Fruit fly (Drosophila melanogaster) whole organism, embryonic: ENCODE results near the gene CG14205.

ENCODE experiments used
- ATbp ChIP-seq: fragments of 200-800 bp; sonication (Bioruptor generic); optimal IDR thresholded peaks from 2 replicates; lab custom pipeline; 2017; ENCODE audit warnings: missing biosample characterization, mild to moderate bottlenecking, missing genetic modification characterization, missing genetic modification reagents
- CG10274 ChIP-seq: fragments of 200-800 bp; sonication (Bioruptor generic); optimal IDR thresholded peaks from 3 replicates; lab custom pipeline; 2017; ENCODE audit warnings: missing biosample characterization, mild to moderate bottlenecking, missing genetic modification characterization
- CG12104 ChIP-seq: fragments of 200-800 bp; sonication (Bioruptor generic); optimal IDR thresholded peaks from 3 replicates; lab custom pipeline; 2016; ENCODE audit warnings: missing biosample characterization, missing genetic modification characterization
- CG12391 ChIP-seq: fragments of 200-800 bp; sonication (Bioruptor generic); optimal IDR thresholded peaks from 3 replicates; lab custom pipeline; 2018; ENCODE audit warnings: missing biosample characterization, mild to moderate bottlenecking, missing genetic modification characterization, moderate library complexity
- CG13424 ChIP-seq: fragments of 200-800 bp; sonication (Bioruptor generic); optimal IDR thresholded peaks from 2 replicates; lab custom pipeline; 2019; ENCODE audit warnings: missing biosample characterization, mild to moderate bottlenecking, missing genetic modification characterization, moderate library complexity
- CG15269 ChIP-seq: fragments of 200-800 bp; sonication (Bioruptor generic); optimal IDR thresholded peaks from 2 replicates; lab custom pipeline; 2018; ENCODE audit warnings: missing biosample characterization, mild to moderate bottlenecking, missing genetic modification characterization, moderate library complexity
- CG1832 ChIP-seq: fragments of 200-800 bp; sonication (Bioruptor generic); optimal IDR thresholded peaks from 2 replicates; lab custom pipeline; 2017; ENCODE audit warnings: missing biosample characterization, mild to moderate bottlenecking, missing genetic modification characterization, inconsistent platforms
- CG2678 ChIP-seq: fragments of 200-800 bp; sonication (Bioruptor generic); optimal IDR thresholded peaks from 3 replicates; lab custom pipeline; 2019; ENCODE audit warnings: missing biosample characterization, mild to moderate bottlenecking, missing genetic modification characterization, moderate library complexity
- CG2712 ChIP-seq: fragments of 200-800 bp; optimal IDR thresholded peaks from 3 replicates; lab custom pipeline; 2019; ENCODE audit warnings: missing biosample characterization, mild to moderate bottlenecking, missing genetic modification characterization, moderate library complexity
- CG30020 ChIP-seq: fragments of 200-800 bp; optimal IDR thresholded peaks from 2 replicates; lab custom pipeline; 2019; ENCODE audit warnings: missing biosample characterization, mild to moderate bottlenecking, missing genetic modification characterization, moderate library complexity
- CG30431 ChIP-seq: fragments of 200-800 bp; sonication (Bioruptor generic); optimal IDR thresholded peaks from 2 replicates; lab custom pipeline; 2017; ENCODE audit warnings: missing biosample characterization, missing genetic modification characterization
- CG3838 ChIP-seq: fragments of 200-800 bp; sonication (Bioruptor generic); optimal IDR thresholded peaks from 3 replicates; lab custom pipeline; 2016; ENCODE audit warnings: missing biosample characterization, missing genetic modification characterization
- CG3995 ChIP-seq: fragments of 200-800 bp; sonication (Bioruptor generic); optimal IDR thresholded peaks from 3 replicates; lab custom pipeline; 2016; ENCODE audit warnings: missing biosample characterization, missing genetic modification characterization
- CG43689 ChIP-seq: fragments of 200-800 bp; sonication (Bioruptor generic); IDR thresholded peaks from 2 replicates; pipeline ENCODE4 v1.3.6; 2022; ENCODE audit warnings: missing biosample characterization, missing genetic modification characterization
- CG4424 ChIP-seq: fragments of 200-800 bp; sonication (Bioruptor generic); optimal IDR thresholded peaks from 3 replicates; lab custom pipeline; 2016; ENCODE audit warnings: missing biosample characterization, missing genetic modification characterization
- CG6683 ChIP-seq: fragments of 200-800 bp; sonication (Bioruptor generic); optimal IDR thresholded peaks from 2 replicates; lab custom pipeline; 2017; ENCODE audit warnings: missing biosample characterization, mild to moderate bottlenecking, missing genetic modification characterization, missing genetic modification reagents
- CG7839 ChIP-seq: fragments of 200-800 bp; sonication (Bioruptor generic); optimal IDR thresholded peaks from 3 replicates; lab custom pipeline; 2018; ENCODE audit warnings: missing biosample characterization, mild to moderate bottlenecking, missing genetic modification characterization, moderate library complexity
- CG9215 ChIP-seq: fragments of 200-800 bp; sonication (Bioruptor generic); IDR thresholded peaks from 2 replicates; pipeline ENCODE4 v1.3.6; 2022; ENCODE audit warnings: missing biosample characterization, missing genetic modification characterization
- CkIIα-i1 ChIP-seq: fragments of 200-800 bp; sonication (Bioruptor generic); IDR thresholded peaks from 2 replicates; pipeline ENCODE4 v1.3.6; 2022; ENCODE audit warnings: missing biosample characterization, missing genetic modification characterization
- Dfd ChIP-seq, 2 experiments: fragments of >200 bp; optimal IDR thresholded peaks; 2 replicates each; lab custom pipeline; 2017; ENCODE audit warnings: missing biosample characterization in 2 of 2, missing genetic modification characterization in 2 of 2
- Drgx ChIP-seq: fragments of 200-800 bp; sonication (Bioruptor generic); IDR thresholded peaks from 2 replicates; pipeline ENCODE4 v1.3.6; 2022; ENCODE audit warnings: missing biosample characterization, missing genetic modification characterization
- HHEX ChIP-seq: fragments of 200-800 bp; sonication (Bioruptor generic); optimal IDR thresholded peaks from 3 replicates; lab custom pipeline; 2017; ENCODE audit warnings: missing biosample characterization, mild to moderate bottlenecking, missing genetic modification characterization, missing genetic modification reagents
- HLH3B ChIP-seq: fragments of 200-800 bp; sonication (Bioruptor generic); IDR thresholded peaks from 2 replicates; pipeline ENCODE4 v1.3.6; 2022; ENCODE audit warnings: missing biosample characterization, missing genetic modification characterization
- HLH4C ChIP-seq: fragments of 200-800 bp; sonication (Bioruptor generic); IDR thresholded peaks from 3 replicates; pipeline ENCODE4 v1.3.6; 2022; ENCODE audit warnings: missing biosample characterization, missing genetic modification characterization; ENCODE audit not compliant: partially characterized antibody
- Kr ChIP-seq: fragments of 200-800 bp; sonication (Bioruptor generic); optimal IDR thresholded peaks from 2 replicates; lab custom pipeline; 2017; ENCODE audit warnings: missing biosample characterization, mild to moderate bottlenecking, missing genetic modification characterization
- Mes4 ChIP-seq: fragments of 200-800 bp; sonication (Bioruptor generic); optimal IDR thresholded peaks from 2 replicates; lab custom pipeline; 2016; ENCODE audit warnings: missing biosample characterization, missing genetic modification characterization
- Nf-YB ChIP-seq: fragments of 200-800 bp; sonication (Bioruptor generic); optimal IDR thresholded peaks from 3 replicates; lab custom pipeline; 2019; ENCODE audit warnings: missing biosample characterization, mild to moderate bottlenecking, missing genetic modification characterization, moderate library complexity
- Nf-YC ChIP-seq: fragments of 200-800 bp; optimal IDR thresholded peaks from 3 replicates; lab custom pipeline; 2019; ENCODE audit warnings: missing biosample characterization, mild to moderate bottlenecking, missing genetic modification characterization, moderate library complexity
- NfI ChIP-seq: fragments of 200-800 bp; sonication (Bioruptor generic); optimal IDR thresholded peaks from 3 replicates; lab custom pipeline; 2018; ENCODE audit warnings: missing biosample characterization, mild to moderate bottlenecking, missing genetic modification characterization, moderate library complexity
- Opbp ChIP-seq: fragments of 200-800 bp; sonication (Bioruptor generic); IDR thresholded peaks from 3 replicates; pipeline ENCODE4 v1.3.6; 2022; ENCODE audit warnings: missing biosample characterization, missing genetic modification characterization; ENCODE audit not compliant: partially characterized antibody
- Optix ChIP-seq: fragments of 200-800 bp; sonication (Bioruptor generic); IDR thresholded peaks from 3 replicates; pipeline ENCODE4 v1.3.6; 2022; ENCODE audit warnings: missing biosample characterization, missing genetic modification characterization
- Side ChIP-seq: fragments of 200-800 bp; sonication (Bioruptor generic); optimal IDR thresholded peaks from 2 replicates; lab custom pipeline; 2016; ENCODE audit warnings: missing biosample characterization, missing genetic modification characterization
- Tbp ChIP-seq: fragments of >200 bp; optimal IDR thresholded peaks from 2 replicates; lab custom pipeline; 2018; ENCODE audit warnings: missing biosample characterization, missing genetic modification characterization
- Trl ChIP-seq, 3 experiments: fragments of >200 bp in 2 of 3; fragments of 200-800 bp in 1 of 3; sonication (Bioruptor generic) in 1 of 3; optimal IDR thresholded peaks; 2 replicates in 1 of 3; 3 replicates in 2 of 3; lab custom pipeline; 2016 to 2017; ENCODE audit warnings: missing biosample characterization in 1 of 3, missing genetic modification characterization in 1 of 3
- Vsx1 ChIP-seq: fragments of 200-800 bp; sonication (Bioruptor generic); optimal IDR thresholded peaks from 2 replicates; lab custom pipeline; 2017; ENCODE audit warnings: missing biosample characterization, mild to moderate bottlenecking, missing genetic modification characterization, missing genetic modification reagents
- ash1 ChIP-seq: fragments of 200-800 bp; sonication (Bioruptor generic); optimal IDR thresholded peaks from 2 replicates; lab custom pipeline; 2018; ENCODE audit warnings: missing biosample characterization, mild to moderate bottlenecking, missing genetic modification characterization
- cas ChIP-seq: fragments of 200-800 bp; sonication (Bioruptor generic); IDR thresholded peaks from 2 replicates; pipeline ENCODE4 v1.3.6; 2022; ENCODE audit warnings: missing biosample characterization, missing genetic modification characterization
- gcm ChIP-seq: fragments of 200-800 bp; sonication (Bioruptor generic); optimal IDR thresholded peaks from 2 replicates; lab custom pipeline; 2019; ENCODE audit warnings: missing biosample characterization, mild to moderate bottlenecking, missing genetic modification characterization, moderate library complexity
- gro ChIP-seq: fragments of 200-800 bp; sonication (Bioruptor generic); optimal IDR thresholded peaks from 2 replicates; lab custom pipeline; 2016; ENCODE audit warnings: missing biosample characterization, missing genetic modification characterization
- gsb ChIP-seq: fragments of 200-800 bp; sonication (Bioruptor generic); IDR thresholded peaks from 2 replicates; pipeline ENCODE4 v1.3.6; 2022; ENCODE audit warnings: missing biosample characterization, missing genetic modification characterization
- lilli ChIP-seq: fragments of 200-800 bp; sonication (Bioruptor generic); optimal IDR thresholded peaks from 3 replicates; lab custom pipeline; 2016; ENCODE audit warnings: missing biosample characterization, missing genetic modification characterization
- maf-S ChIP-seq: fragments of 200-800 bp; sonication (Bioruptor generic); optimal IDR thresholded peaks from 2 replicates; lab custom pipeline; 2016; ENCODE audit warnings: missing biosample characterization, missing genetic modification characterization
- otp ChIP-seq: fragments of 200-800 bp; sonication (Bioruptor generic); IDR thresholded peaks from 3 replicates; pipeline ENCODE4, ENCODE4 v1.3.6; 2022; ENCODE audit warnings: missing biosample characterization, missing genetic modification characterization
- phol ChIP-seq: fragments of 200-800 bp; sonication (Bioruptor generic); optimal IDR thresholded peaks from 3 replicates; lab custom pipeline; 2018; ENCODE audit warnings: missing biosample characterization, mild to moderate bottlenecking, missing genetic modification characterization, moderate library complexity
- rib ChIP-seq: fragments of 200-800 bp; sonication (Bioruptor generic); IDR thresholded peaks from 2 replicates; pipeline ENCODE4 v1.3.6; 2022; ENCODE audit warnings: missing biosample characterization, missing genetic modification characterization
- row ChIP-seq: fragments of 200-800 bp; sonication (Bioruptor generic); IDR thresholded peaks from 3 replicates; pipeline ENCODE4 v1.3.6; 2022; ENCODE audit warnings: missing biosample characterization, missing genetic modification characterization
- tup ChIP-seq: fragments of 200-800 bp; sonication (Bioruptor generic); optimal IDR thresholded peaks from 2 replicates; lab custom pipeline; 2016; ENCODE audit warnings: missing biosample characterization, mild to moderate bottlenecking, missing genetic modification characterization, moderate library complexity
- unpg ChIP-seq: fragments of 200-800 bp; sonication (Bioruptor generic); optimal IDR thresholded peaks from 3 replicates; lab custom pipeline; 2018; ENCODE audit warnings: missing biosample characterization, mild to moderate bottlenecking, missing genetic modification characterization, moderate library complexity
- wdn ChIP-seq: fragments of 200-800 bp; sonication (Bioruptor generic); IDR thresholded peaks from 2 replicates; pipeline ENCODE4 v1.3.6; 2022; ENCODE audit warnings: missing biosample characterization, missing genetic modification characterization
- wek ChIP-seq: fragments of 200-800 bp; sonication (Bioruptor generic); optimal IDR thresholded peaks from 3 replicates; lab custom pipeline; 2018; ENCODE audit warnings: missing biosample characterization, mild to moderate bottlenecking, missing genetic modification characterization, moderate library complexity

CG14205 gene

dm6 chrX:19613473-19613872 is 21.1 kb downstream of the CG14205 start:
- TF ChIP-seq wdn (GFP tag; lab: Robert Waterston, UW) = no peak
- TF ChIP-seq phol = peak; percentile 31
- 0 out of 2 replicates have a peak, but pooled peaks have one; percentile 9 for TF ChIP-seq gsb
- TF ChIP-seq gcm (GFP tag; lab: Kevin White, UChicago) = peak; percentile 69
- no peak for TF ChIP-seq CkIIα-i1 (GFP tag; lab: Robert Waterston, UW)
- no peak for TF ChIP-seq Drgx (GFP tag; lab: Robert Waterston, UW)
- TF ChIP-seq wek (GFP tag; lab: Kevin White, UChicago) = peak; percentile 79
- TF ChIP-seq HLH4C = 0 out of 3 replicates have a peak, but pooled peaks have one; percentile 43
- TF ChIP-seq CG9215 = no peak
- peak; percentile 59; the same call in 1 of the 3 replicates for TF ChIP-seq otp (GFP tag; lab: Robert Waterston, UW)
- no peak for TF ChIP-seq CG2678 (tag; lab: Kevin White, UChicago)
- TF ChIP-seq Optix (GFP tag; lab: Robert Waterston, UW) = no peak
- peak; percentile 78 for TF ChIP-seq NfI (GFP tag; lab: Kevin White, UChicago)
- peak; percentile 60 for TF ChIP-seq unpg (GFP tag; lab: Kevin White, UChicago)
- TF ChIP-seq CG30431 = no peak
- TF ChIP-seq CG13424 (tag; lab: Kevin White, UChicago) = peak; percentile 20
- TF ChIP-seq ATbp (GFP tag; lab: Kevin White, UChicago) = peak; percentile 60
- TF ChIP-seq CG6683 (GFP tag; lab: Kevin White, UChicago) = peak; percentile 60
- TF ChIP-seq rib (GFP tag; lab: Robert Waterston, UW) = no peak
- peak; percentile 51 for TF ChIP-seq Side
- no peak for TF ChIP-seq Trl (optimal IDR thresholded peaks at IDR 0.05; lab: Kevin White, UChicago)
- TF ChIP-seq Trl (GFP tag; optimal IDR thresholded peaks at IDR 0.05; lab: Kevin White, UChicago) = no peak
- TF ChIP-seq CG3838 (GFP tag; lab: Kevin White, UChicago) = no peak
- TF ChIP-seq HHEX (GFP tag; lab: Kevin White, UChicago) = peak; percentile 64
- TF ChIP-seq Mes4 (GFP tag; lab: Kevin White, UChicago) = peak; percentile 61
- no peak for TF ChIP-seq maf-S (GFP tag; lab: Kevin White, UChicago)
- no peak for TF ChIP-seq CG43689 (GFP tag; lab: Robert Waterston, UW)
- TF ChIP-seq ash1 (GFP tag; lab: Kevin White, UChicago) = peak; percentile 30
- TF ChIP-seq CG10274 (GFP tag; lab: Kevin White, UChicago) = peak; percentile 1
- no peak for TF ChIP-seq cas (GFP tag; lab: Robert Waterston, UW)
- TF ChIP-seq CG30020 (tag; lab: Kevin White, UChicago) = peak; percentile 44
- no peak for TF ChIP-seq Dfd (GFP tag; optimal IDR thresholded peaks at IDR 0.05; lab: Kevin White, UChicago)
- peak; percentile 58 for TF ChIP-seq Nf-YB (GFP tag; lab: Kevin White, UChicago)
- no peak for TF ChIP-seq CG7839 (tag; lab: Kevin White, UChicago)
- peak; percentile 21 for TF ChIP-seq CG4424
- no peak; the same call in 2 of the 3 replicates for TF ChIP-seq row (GFP tag; lab: Robert Waterston, UW)
- peak; percentile 40; the same call in 1 of the 2 replicates for TF ChIP-seq HLH3B (GFP tag; lab: Robert Waterston, UW)
- peak; percentile 61 for TF ChIP-seq CG12391 (tag; lab: Kevin White, UChicago)
- TF ChIP-seq CG12104 (GFP tag; lab: Kevin White, UChicago) = peak; percentile 15
- TF ChIP-seq CG15269 (tag; lab: Kevin White, UChicago) = no peak
- TF ChIP-seq Opbp (GFP tag; lab: Robert Waterston, UW) = peak; percentile 17; the same call in 1 of the 3 replicates
- TF ChIP-seq CG2712 (tag; lab: Kevin White, UChicago) = peak; percentile 51
- no peak for TF ChIP-seq Kr (GFP tag; lab: Kevin White, UChicago)
- no peak for TF ChIP-seq lilli
- peak; percentile 37 for TF ChIP-seq CG3995
- no peak for TF ChIP-seq Vsx1 (GFP tag; lab: Kevin White, UChicago)
- TF ChIP-seq gro (GFP tag; lab: Kevin White, UChicago) = peak; percentile 33
- TF ChIP-seq Tbp (GFP tag; lab: Kevin White, UChicago) = no peak
- peak; percentile 55 for TF ChIP-seq Nf-YC (tag; lab: Kevin White, UChicago)
- no peak for TF ChIP-seq tup
- no peak for TF ChIP-seq CG1832
